Worm (Caenorhabditis elegans): ENCODE measurements around the gene abts-3.

Gene abts-3

DNA sequence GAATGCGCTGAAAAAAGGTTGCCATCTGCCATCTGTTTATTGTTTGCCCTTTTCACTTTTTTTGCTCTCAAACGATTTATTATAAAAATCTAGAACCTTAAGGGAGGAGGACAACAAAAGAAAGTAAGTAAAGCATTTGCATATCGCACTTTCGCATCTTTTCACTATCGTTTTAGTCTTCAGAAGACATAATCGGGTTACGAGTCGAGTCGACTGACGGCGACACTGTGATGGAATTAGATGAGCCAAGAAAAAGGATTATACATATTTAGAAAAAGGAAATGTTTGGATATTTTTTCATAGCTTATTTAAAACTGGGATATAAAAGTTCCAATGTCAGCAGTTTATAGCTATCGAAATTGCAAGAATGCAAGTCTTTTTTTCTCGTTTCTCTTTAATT is 16.0 kb upstream of the abts-3 start:
- TF ChIP-seq ces-1 (GFP tag; optimal IDR thresholded peaks at IDR 0.05) (peak; percentile 98), nhr-2 (tag; optimal IDR thresholded peaks at IDR 0.05) (no peak)

DNA sequence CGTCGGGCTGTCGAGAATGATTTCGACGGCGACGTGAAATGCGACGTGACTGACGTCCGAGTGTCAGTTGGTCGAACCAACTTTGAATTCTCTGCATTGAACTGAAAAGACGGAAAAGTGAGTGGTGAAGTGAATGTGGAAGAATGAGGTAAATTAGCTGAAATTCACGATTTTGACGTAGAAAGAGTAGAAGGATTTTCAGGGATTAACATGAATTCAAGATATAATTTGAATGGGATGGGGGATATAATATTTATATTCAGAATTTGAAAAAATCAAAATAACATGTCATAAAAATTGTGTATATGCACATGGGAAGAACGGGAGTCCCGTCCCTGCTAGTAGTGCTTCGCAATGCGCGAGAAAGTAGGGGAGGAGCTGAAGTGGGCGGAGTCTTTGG is 14.5 kb upstream of the abts-3 start, which contains the start of gene C29H12.6:
TSS of gene C29H12.6 (minus strand) at position 101 of the 400 bp plus-strand sequence.
- TF ChIP-seq elt-1 (tag; optimal IDR thresholded peaks at IDR 0.05; ENCODE audit: borderline replicate concordance, insufficient read depth) (no peak), ceh-39 (tag; optimal IDR thresholded peaks at IDR 0.05) (no peak), ceh-43 (GFP tag; optimal IDR thresholded peaks at IDR 0.05) (no peak), mab-5 (tag; optimal IDR thresholded peaks at IDR 0.05) (no peak), snpc-4 (tag; optimal IDR thresholded peaks at IDR 0.05) (no peak), blmp-1 (tag; optimal IDR thresholded peaks at IDR 0.05) (no peak), zip-8 (tag; optimal IDR thresholded peaks at IDR 0.05) (no peak), lin-32 (GFP tag; optimal IDR thresholded peaks at IDR 0.05) (no peak), ces-1 (GFP tag; optimal IDR thresholded peaks at IDR 0.05) (no peak), mls-2 (tag; optimal IDR thresholded peaks at IDR 0.05) (no peak), unc-120 (tag; optimal IDR thresholded peaks at IDR 0.05; ENCODE audit: poor library complexity, severe bottlenecking) (no peak), ham-2 (GFP tag; optimal IDR thresholded peaks at IDR 0.05) (no peak), cnd-1 (tag; optimal IDR thresholded peaks at IDR 0.05) (no peak), sptf-1 (tag; optimal IDR thresholded peaks at IDR 0.05) (no peak), ztf-11 (tag; optimal IDR thresholded peaks at IDR 0.05) (no peak)

DNA sequence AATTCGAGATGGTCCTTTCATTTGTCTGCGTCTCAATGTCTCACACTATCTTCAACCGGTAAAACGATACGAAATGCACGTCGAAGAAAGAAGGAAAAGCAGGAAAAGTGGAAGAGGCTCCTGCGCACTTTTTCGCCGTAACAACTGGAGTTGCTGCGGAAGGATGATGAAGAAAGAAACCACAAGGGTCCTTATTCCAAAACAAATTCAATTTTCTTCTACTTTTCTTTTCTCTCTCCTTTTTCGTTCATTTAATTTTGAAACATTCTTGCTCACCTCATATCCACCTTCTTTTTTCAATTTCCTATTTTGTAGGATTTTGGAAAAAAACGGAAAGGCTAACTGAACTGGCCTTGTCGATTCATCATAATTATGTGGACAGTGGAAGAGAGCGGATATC is 12.1 kb upstream of the abts-3 start:
- TF ChIP-seq tbx-8 (GFP tag; optimal IDR thresholded peaks at IDR 0.05) (no peak), lsy-2 (tag; optimal IDR thresholded peaks at IDR 0.05) (no peak), ces-1 (GFP tag; optimal IDR thresholded peaks at IDR 0.05) (peak; percentile 92)

DNA sequence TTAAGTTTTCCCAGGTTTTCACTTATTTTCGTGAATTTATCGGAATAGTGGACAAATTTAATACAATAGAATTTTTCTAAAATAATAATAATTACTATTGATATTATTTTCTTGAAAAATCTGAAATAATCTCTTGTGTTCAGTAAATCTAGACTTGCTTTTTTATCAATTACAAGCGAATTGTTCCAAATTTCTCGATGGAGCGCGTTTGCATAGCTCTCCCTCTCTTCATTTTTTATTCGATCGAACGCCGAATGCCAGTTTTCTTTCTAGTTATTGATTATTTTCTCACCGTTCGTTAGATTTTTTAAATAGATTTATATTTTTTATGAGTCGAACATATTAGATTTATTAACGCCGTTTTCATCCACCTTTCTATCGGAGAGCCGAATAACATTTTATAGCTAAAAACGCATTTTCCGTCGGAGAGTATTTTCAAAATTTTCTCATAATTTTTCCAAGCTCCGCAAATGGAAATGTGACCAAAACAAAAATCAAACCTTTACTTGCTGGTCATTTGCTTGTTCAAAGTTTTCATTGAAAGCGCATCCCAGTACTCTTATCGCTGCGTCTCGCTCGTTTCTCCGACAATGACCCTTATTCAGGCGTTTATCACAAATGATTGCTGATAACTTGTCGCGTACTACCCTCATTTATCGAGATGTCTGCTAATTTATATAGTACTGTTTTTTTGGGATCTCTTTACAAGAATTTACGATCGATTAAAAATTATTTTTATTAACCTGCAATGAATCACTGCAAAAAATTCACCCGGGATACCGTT is 9.9 kb upstream of the abts-3 start:
- TF ChIP-seq ceh-83 (GFP tag; optimal IDR thresholded peaks at IDR 0.05) = no peak
- TF ChIP-seq mls-2 (tag; optimal IDR thresholded peaks at IDR 0.05) = no peak
- no peak for TF ChIP-seq mab-5 (tag; optimal IDR thresholded peaks at IDR 0.05)
- TF ChIP-seq flh-1 (GFP tag; optimal IDR thresholded peaks at IDR 0.05) = no peak
- TF ChIP-seq ceh-43 (GFP tag; optimal IDR thresholded peaks at IDR 0.05) = no peak
- TF ChIP-seq elt-3 (tag; optimal IDR thresholded peaks at IDR 0.05) = no peak
- no peak for TF ChIP-seq ham-2 (GFP tag; optimal IDR thresholded peaks at IDR 0.05)
- TF ChIP-seq drap-1 (GFP tag; optimal IDR thresholded peaks at IDR 0.05) = no peak
- no peak for TF ChIP-seq M03D4.4 (tag; optimal IDR thresholded peaks at IDR 0.05)
- TF ChIP-seq ztf-11 (tag; optimal IDR thresholded peaks at IDR 0.05) = no peak
- TF ChIP-seq blmp-1 (tag; optimal IDR thresholded peaks at IDR 0.05) = no peak
- no peak for TF ChIP-seq snpc-4 (tag; optimal IDR thresholded peaks at IDR 0.05)
- no peak for TF ChIP-seq cnd-1 (tag; optimal IDR thresholded peaks at IDR 0.05)
- no peak for TF ChIP-seq ceh-39 (tag; optimal IDR thresholded peaks at IDR 0.05)

DNA sequence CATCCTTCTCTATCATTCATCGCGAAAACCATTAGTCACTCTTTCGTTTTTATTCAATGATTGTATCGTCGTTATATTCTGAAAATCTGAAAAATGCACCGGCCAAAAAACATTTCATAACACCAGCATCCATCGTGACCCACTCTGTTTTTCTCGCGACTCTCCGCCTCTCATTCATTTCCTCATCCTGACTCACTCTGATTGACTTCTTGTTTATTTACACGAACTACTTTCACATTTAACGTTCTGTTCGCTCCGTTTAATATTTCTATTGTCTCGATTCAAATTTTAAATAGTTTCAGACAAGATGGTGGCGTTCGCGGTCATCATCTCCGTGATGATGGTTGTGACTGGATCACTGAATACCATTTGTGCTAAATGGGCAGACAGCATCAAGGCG is 9.2 kb upstream of the abts-3 start, which contains the start of gene C29H12.2:
TSS of gene C29H12.2 (plus strand) at position 297 of the 400 bp plus-strand sequence.
- TF ChIP-seq cnd-1 (tag; optimal IDR thresholded peaks at IDR 0.05) (no peak), unc-120 (tag; optimal IDR thresholded peaks at IDR 0.05; ENCODE audit: poor library complexity, severe bottlenecking) (no peak), M03D4.4 (tag; optimal IDR thresholded peaks at IDR 0.05) (no peak), nhr-12 (tag; optimal IDR thresholded peaks at IDR 0.05) (no peak), lin-32 (GFP tag; optimal IDR thresholded peaks at IDR 0.05) (no peak), nhr-237 (tag; optimal IDR thresholded peaks at IDR 0.05) (no peak), sem-2 (GFP tag; optimal IDR thresholded peaks at IDR 0.05) (no peak), nhr-76 (tag; optimal IDR thresholded peaks at IDR 0.05) (no peak), hlh-1 (tag; optimal IDR thresholded peaks at IDR 0.05) (no peak), mls-2 (tag; optimal IDR thresholded peaks at IDR 0.05) (no peak), ceh-43 (GFP tag; optimal IDR thresholded peaks at IDR 0.05) (no peak), unc-39 (tag; optimal IDR thresholded peaks at IDR 0.05) (no peak), nhr-2 (tag; optimal IDR thresholded peaks at IDR 0.05) (no peak), blmp-1 (tag; optimal IDR thresholded peaks at IDR 0.05) (no peak), lin-13 (tag; optimal IDR thresholded peaks at IDR 0.05) (no peak), flh-1 (GFP tag; optimal IDR thresholded peaks at IDR 0.05) (no peak), mep-1 (tag; optimal IDR thresholded peaks at IDR 0.05) (no peak), pha-4 (tag; optimal IDR thresholded peaks at IDR 0.05) (no peak), ham-2 (GFP tag; optimal IDR thresholded peaks at IDR 0.05) (no peak)
